Worm (Caenorhabditis elegans): ENCODE measurements around the gene kvs-5.

DNA sequence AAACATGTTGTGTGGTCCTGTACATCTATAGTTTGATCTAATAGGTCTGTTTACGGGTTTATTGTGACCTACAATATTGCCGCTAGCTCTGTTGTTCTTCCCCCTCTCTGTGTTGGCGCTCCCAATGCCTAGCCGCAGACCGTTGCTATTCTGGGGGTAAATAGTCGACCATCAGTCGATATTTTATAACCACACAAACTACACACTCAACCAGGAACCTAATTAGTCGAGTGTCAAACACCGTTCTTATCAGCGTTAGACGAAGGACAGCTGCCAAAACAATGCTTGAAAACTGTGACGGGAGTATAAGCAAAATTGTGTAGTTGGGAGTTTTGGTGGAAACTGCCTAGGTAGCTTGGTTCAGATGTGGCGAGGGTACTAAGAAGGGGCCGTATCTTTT, 45.8 kb downstream of the kvs-5 start:
- TF ChIP-seq athp-1 (tag; optimal IDR thresholded peaks at IDR 0.05): no peak
- TF ChIP-seq snpc-3.4 (tag; optimal IDR thresholded peaks at IDR 0.05): no peak
- no peak for TF ChIP-seq let-526 (GFP tag; IDR thresholded peaks at IDR 0.05)
- TF ChIP-seq pha-4 (tag; optimal IDR thresholded peaks at IDR 0.05): no peak
- no peak for TF ChIP-seq dpff-1 (tag; optimal IDR thresholded peaks at IDR 0.05)
- no peak for TF ChIP-seq unc-130 (GFP tag; optimal IDR thresholded peaks at IDR 0.05)

All from whole organism, young adult.